Worm (Caenorhabditis elegans): Measurements from ENCODE around the gene D2096.9.

- TF ChIP-seq hlh-1 (tag; optimal IDR thresholded peaks at IDR 0.05) (no peak), nhr-12 (tag; optimal IDR thresholded peaks at IDR 0.05) (no peak), blmp-1 (tag; optimal IDR thresholded peaks at IDR 0.05) (no peak), elt-3 (tag; optimal IDR thresholded peaks at IDR 0.05) (no peak), zip-8 (tag; optimal IDR thresholded peaks at IDR 0.05) (no peak), unc-62 (GFP tag; optimal IDR thresholded peaks at IDR 0.05) (no peak), nhr-237 (tag; optimal IDR thresholded peaks at IDR 0.05) (no peak), lin-13 (tag; optimal IDR thresholded peaks at IDR 0.05) (no peak), ceh-83 (GFP tag; optimal IDR thresholded peaks at IDR 0.05) (no peak), nhr-28 (tag; optimal IDR thresholded peaks at IDR 0.05) (no peak), nhr-76 (tag; optimal IDR thresholded peaks at IDR 0.05) (no peak), mab-5 (tag; optimal IDR thresholded peaks at IDR 0.05) (no peak)
Observed at ce11 chrIV:8367887-8368286, 14.7 kb downstream of the D2096.9 start.

Data from whole organism, mixed stage, embryonic.